Worm (Caenorhabditis elegans) whole organism, L4 larva: Measurements from ENCODE around the gene C45H4.14.
A peak's percentile ranks its signal among the peaks of the same experiment; 100 is the strongest.

Experiments
- F10B5.3 ChIP-seq: sonication (generic microtip); optimal IDR thresholded peaks from 2 replicates; lab custom pipeline; 2016; ENCODE audit warnings: mild to moderate bottlenecking, missing genetic modification characterization, missing compliant biosample characterization
- F26F4.8 ChIP-seq: fragments of 200-800 bp; sonication (Bioruptor generic); conservative IDR thresholded peaks from 2 replicates; pipeline ENCODE4 v1.3.6; 2022; ENCODE audit warnings: missing genetic modification characterization, missing compliant biosample characterization
- F49E8.2 ChIP-seq: sonication (generic microtip); optimal IDR thresholded peaks from 2 replicates; lab custom pipeline; 2016; ENCODE audit warnings: missing compliant biosample characterization, mild to moderate bottlenecking, missing genetic modification characterization, borderline replicate concordance
- R02D3.7 ChIP-seq: fragments of 150-350 bp; sonication (generic microtip); optimal IDR thresholded peaks from 3 replicates; lab custom pipeline; 2014; ENCODE audit warnings: missing biosample characterization, missing genetic modification characterization
- T20F7.1 ChIP-seq: fragments of 200-800 bp; sonication (Bioruptor generic); optimal IDR thresholded peaks from 2 replicates; lab custom pipeline; 2018; ENCODE audit warnings: mild to moderate bottlenecking, missing genetic modification characterization, missing compliant biosample characterization
- ZK546.5 ChIP-seq, 2 experiments: sonication (generic microtip); optimal IDR thresholded peaks; 2 replicates each; lab custom pipeline; 2017; ENCODE audit warnings: missing biosample characterization in 2 of 2, missing genetic modification characterization in 2 of 2
- aly-2 ChIP-seq: sonication (generic microtip); optimal IDR thresholded peaks from 2 replicates; lab custom pipeline; 2018; ENCODE audit warnings: missing biosample characterization, missing genetic modification characterization
- arid-1 ChIP-seq: fragments of 200-800 bp; sonication (Bioruptor generic); conservative IDR thresholded peaks from 2 replicates; pipeline ENCODE4 v1.3.6; 2022; ENCODE audit warnings: missing genetic modification reagents, missing genetic modification characterization, missing compliant biosample characterization
- ceh-20 ChIP-seq: fragments of 200-800 bp; sonication (Bioruptor generic); IDR thresholded peaks from 2 replicates; pipeline ENCODE4 v1.3.6; 2022; ENCODE audit warnings: missing genetic modification reagents, missing genetic modification characterization, missing compliant biosample characterization
- ceh-28 ChIP-seq: fragments of 150-350 bp; optimal IDR thresholded peaks from 2 replicates; lab custom pipeline; 2014; ENCODE audit warnings: missing biosample characterization, missing genetic modification reagents, missing genetic modification characterization
- ceh-44 ChIP-seq: fragments of 200-800 bp; sonication (Bioruptor generic); IDR thresholded peaks from 2 replicates; pipeline ENCODE4 v1.3.6; 2022; ENCODE audit warnings: missing genetic modification reagents, missing genetic modification characterization, missing compliant biosample characterization
- cey-2 ChIP-seq: sonication (generic microtip); optimal IDR thresholded peaks from 3 replicates; lab custom pipeline; 2017; ENCODE audit warnings: missing genetic modification characterization, mild to moderate bottlenecking, missing compliant biosample characterization, antibody characterized with exemption, borderline replicate concordance; ENCODE audit not compliant: insufficient read depth
- daf-16 ChIP-seq, 3 experiments: sonication (generic microtip); optimal IDR thresholded peaks; 2 replicates each; lab custom pipeline; 2016 to 2017; ENCODE audit warnings: missing genetic modification characterization in 3 of 3, missing genetic modification reagents in 3 of 3, mild to moderate bottlenecking in 2 of 3, missing compliant biosample characterization in 2 of 3, missing biosample characterization in 1 of 3, moderate library complexity in 1 of 3
- daf-8 ChIP-seq: fragments of 200-800 bp; sonication (Bioruptor generic); IDR thresholded peaks from 2 replicates; pipeline ENCODE4 v1.3.6; 2022; ENCODE audit warnings: missing genetic modification characterization, missing compliant biosample characterization
- dmd-6 ChIP-seq: fragments of 200-800 bp; sonication (Bioruptor generic); IDR thresholded peaks from 2 replicates; pipeline ENCODE4 v1.3.6; 2022; ENCODE audit warnings: missing genetic modification reagents, missing genetic modification characterization, missing compliant biosample characterization
- dmd-9 ChIP-seq: fragments of 200-800 bp; sonication (Bioruptor generic); IDR thresholded peaks from 2 replicates; pipeline ENCODE4 v1.3.6; 2022; ENCODE audit warnings: missing genetic modification reagents, missing genetic modification characterization, missing compliant biosample characterization
- dve-1 ChIP-seq: sonication (generic microtip); optimal IDR thresholded peaks from 2 replicates; lab custom pipeline; 2017; ENCODE audit warnings: antibody characterized with exemption, mild to moderate bottlenecking, missing genetic modification characterization, missing compliant biosample characterization; ENCODE audit not compliant: insufficient read depth
- egl-27 ChIP-seq: sonication (generic microtip); optimal IDR thresholded peaks from 3 replicates; lab custom pipeline; 2017; ENCODE audit warnings: missing biosample characterization, missing genetic modification reagents, missing genetic modification characterization
- egl-43 ChIP-seq: fragments of 200-800 bp; sonication (Bioruptor generic); IDR thresholded peaks from 2 replicates; pipeline ENCODE4 v1.3.6; 2022; ENCODE audit warnings: missing genetic modification reagents, missing genetic modification characterization, missing compliant biosample characterization
- gei-8 ChIP-seq: fragments of 200-800 bp; sonication (Bioruptor generic); optimal IDR thresholded peaks from 2 replicates; lab custom pipeline; 2018; ENCODE audit warnings: mild to moderate bottlenecking, missing genetic modification characterization, missing compliant biosample characterization
- hlh-11 ChIP-seq: fragments of 200-800 bp; sonication (Bioruptor generic); optimal IDR thresholded peaks from 2 replicates; lab custom pipeline; 2018; ENCODE audit warnings: mild to moderate bottlenecking, missing genetic modification characterization, missing compliant biosample characterization
- hmg-1.1 ChIP-seq: fragments of 200-800 bp; sonication (Bioruptor generic); IDR thresholded peaks from 2 replicates; pipeline ENCODE4 v1.3.6; 2022; ENCODE audit warnings: missing genetic modification reagents, missing genetic modification characterization, missing compliant biosample characterization
- jun-1 ChIP-seq: fragments of 150-350 bp; optimal IDR thresholded peaks from 2 replicates; lab custom pipeline; 2014; ENCODE audit warnings: missing biosample characterization, missing genetic modification reagents, missing genetic modification characterization
- lim-7 ChIP-seq: fragments of 200-800 bp; sonication (Bioruptor generic); IDR thresholded peaks from 2 replicates; pipeline ENCODE4 v1.3.6; 2022; ENCODE audit warnings: missing genetic modification characterization, missing compliant biosample characterization
- lin-38 ChIP-seq: fragments of 200-800 bp; sonication (Bioruptor generic); IDR thresholded peaks from 2 replicates; pipeline ENCODE4 v1.3.6; 2022; ENCODE audit warnings: missing genetic modification reagents, missing genetic modification characterization, missing compliant biosample characterization
- lin-39 ChIP-seq: fragments of 150-350 bp; optimal IDR thresholded peaks from 2 replicates; lab custom pipeline; 2014; ENCODE audit warnings: missing biosample characterization, missing genetic modification reagents, missing genetic modification characterization
- madf-5 ChIP-seq, 2 experiments: fragments of 200-800 bp; sonication (Bioruptor generic); IDR thresholded peaks; 2 replicates each; pipeline ENCODE4 v1.3.6; 2022; ENCODE audit warnings: missing compliant biosample characterization in 2 of 2, missing genetic modification characterization in 2 of 2
- mdl-1 ChIP-seq, 2 experiments: fragments of 150-350 bp in 1 of 2; sonication (generic microtip) in 1 of 2; optimal IDR thresholded peaks; 2 replicates each; lab custom pipeline; 2014 to 2017; ENCODE audit warnings: missing biosample characterization in 2 of 2, missing genetic modification characterization in 2 of 2
- mdt-29 ChIP-seq: fragments of 200-800 bp; sonication (Bioruptor generic); IDR thresholded peaks from 2 replicates; pipeline ENCODE4 v1.3.6; 2022; ENCODE audit warnings: missing genetic modification reagents, missing genetic modification characterization, missing compliant biosample characterization
- nhr-102 ChIP-seq: sonication (generic microtip); optimal IDR thresholded peaks from 2 replicates; lab custom pipeline; 2016; ENCODE audit warnings: mild to moderate bottlenecking, missing genetic modification characterization, moderate library complexity, missing compliant biosample characterization
- nhr-25 ChIP-seq: sonication (generic microtip); optimal IDR thresholded peaks from 2 replicates; lab custom pipeline; 2017; ENCODE audit warnings: missing genetic modification characterization, mild to moderate bottlenecking, missing compliant biosample characterization, antibody characterized with exemption, moderate library complexity, borderline replicate concordance; ENCODE audit not compliant: insufficient read depth
- nhr-41 ChIP-seq: fragments of 200-800 bp; sonication (Bioruptor generic); IDR thresholded peaks from 2 replicates; pipeline ENCODE4 v1.3.6; 2022; ENCODE audit warnings: missing genetic modification reagents, missing genetic modification characterization, missing compliant biosample characterization
- nhr-42 ChIP-seq: fragments of 200-800 bp; sonication (Bioruptor generic); IDR thresholded peaks from 2 replicates; pipeline ENCODE4 v1.3.6; 2022; ENCODE audit warnings: missing genetic modification characterization, missing compliant biosample characterization
- nhr-6 ChIP-seq: fragments of 150-350 bp; optimal IDR thresholded peaks from 2 replicates; lab custom pipeline; 2014; ENCODE audit warnings: missing biosample characterization, missing genetic modification characterization
- nhr-77 ChIP-seq: fragments of 150-350 bp; optimal IDR thresholded peaks from 2 replicates; lab custom pipeline; 2014; ENCODE audit warnings: missing biosample characterization, missing genetic modification characterization
- rbr-2 ChIP-seq: sonication (generic microtip); optimal IDR thresholded peaks from 2 replicates; lab custom pipeline; 2016; ENCODE audit warnings: missing genotype, missing genetic modification characterization, missing compliant biosample characterization
- saeg-2 ChIP-seq: fragments of 200-800 bp; sonication (Bioruptor generic); IDR thresholded peaks from 2 replicates; pipeline ENCODE4 v1.3.6; 2022; ENCODE audit warnings: missing genetic modification reagents, missing genetic modification characterization, missing compliant biosample characterization
- set-16 ChIP-seq: fragments of 200-800 bp; sonication (Bioruptor generic); IDR thresholded peaks from 2 replicates; pipeline ENCODE4 v1.3.6; 2022; ENCODE audit warnings: missing genetic modification reagents, missing genetic modification characterization, missing compliant biosample characterization
- snpc-4 ChIP-seq: fragments of 150-350 bp; optimal IDR thresholded peaks from 2 replicates; lab custom pipeline; 2014; ENCODE audit warnings: missing biosample characterization, missing genetic modification characterization
- tag-97 ChIP-seq: fragments of 200-800 bp; sonication (Bioruptor generic); IDR thresholded peaks from 2 replicates; pipeline ENCODE4 v1.3.6; 2022; ENCODE audit warnings: missing genetic modification characterization, missing compliant biosample characterization
- unc-130 ChIP-seq: sonication (generic microtip); optimal IDR thresholded peaks from 2 replicates; lab custom pipeline; 2016; ENCODE audit warnings: missing genetic modification reagents, missing genetic modification characterization, missing compliant biosample characterization
- unc-39 ChIP-seq: sonication (generic microtip); optimal IDR thresholded peaks from 2 replicates; lab custom pipeline; 2017; ENCODE audit warnings: missing biosample characterization, missing genetic modification characterization
- zfp-2 ChIP-seq: sonication (generic microtip); optimal IDR thresholded peaks from 2 replicates; lab custom pipeline; 2016; ENCODE audit warnings: mild to moderate bottlenecking, missing genetic modification characterization, missing compliant biosample characterization
- zip-11 ChIP-seq: fragments of 200-800 bp; sonication (Bioruptor generic); IDR thresholded peaks from 2 replicates; pipeline ENCODE4 v1.3.6; 2022; ENCODE audit warnings: missing genetic modification characterization, missing compliant biosample characterization
- zip-2 ChIP-seq: fragments of 150-350 bp; optimal IDR thresholded peaks from 2 replicates; lab custom pipeline; 2014; ENCODE audit warnings: missing biosample characterization, missing genetic modification characterization
- ztf-11 ChIP-seq: fragments of 150-350 bp; optimal IDR thresholded peaks from 2 replicates; lab custom pipeline; 2014; ENCODE audit warnings: missing biosample characterization, missing genetic modification characterization
- ztf-7 ChIP-seq: fragments of 150-350 bp; optimal IDR thresholded peaks from 2 replicates; lab custom pipeline; 2014; ENCODE audit warnings: missing biosample characterization, missing genetic modification characterization

C45H4.14 gene

ce11 chrV:2206181-2206580, 47.0 kb upstream of the C45H4.14 start, which contains the start of gene srt-40:
Gene srt-40, minus strand, starts transcription at chrV:2206281.
- no peak for TF ChIP-seq saeg-2
- no peak for TF ChIP-seq hmg-1.1 (GFP tag; lab: Robert Waterston, UW)
- TF ChIP-seq nhr-25 (tag; lab: Kevin White, UChicago), result no peak
- TF ChIP-seq F26F4.8 (GFP tag; lab: Robert Waterston, UW), result no peak
- no peak for TF ChIP-seq madf-5 (GFP tag; IDR thresholded peaks at IDR 0.05; lab: Robert Waterston, UW)
- TF ChIP-seq lin-38, result no peak
- no peak for TF ChIP-seq ceh-28 (tag; lab: Kevin White, UChicago)
- TF ChIP-seq ceh-44 (GFP tag; lab: Robert Waterston, UW), result no peak
- TF ChIP-seq daf-8 (GFP tag; lab: Robert Waterston, UW), result no peak
- TF ChIP-seq T20F7.1 (GFP tag; lab: Kevin White, UChicago), result no peak
- TF ChIP-seq, all 104 proteins: peak for 0

- no peak for TF ChIP-seq lin-39 (tag; lab: Kevin White, UChicago)
- TF ChIP-seq rbr-2, result no peak
- no peak for TF ChIP-seq arid-1 (GFP tag; lab: Robert Waterston, UW)
- no peak for TF ChIP-seq nhr-102 (tag; lab: Kevin White, UChicago)
Measured at ce11 chrV:2204080-2204479, 44.8 kb upstream of the C45H4.14 start, which contains the start of gene cyp-33C12. Gene cyp-33C12, minus strand, starts transcription at chrV:2204400.

- TF ChIP-seq gei-8 (GFP tag; lab: Kevin White, UChicago) (no peak), dmd-6 (GFP tag; lab: Robert Waterston, UW) (peak; percentile 50; the same call in 1 of the 2 replicates), dmd-9 (GFP tag; lab: Robert Waterston, UW) (no peak), nhr-41 (GFP tag; lab: Robert Waterston, UW) (no peak), lim-7 (GFP tag; lab: Robert Waterston, UW) (no peak), cey-2 (tag; lab: Kevin White, UChicago) (no peak), ceh-20 (no peak), ztf-11 (tag; lab: Kevin White, UChicago) (no peak), F10B5.3 (no peak), mdt-29 (GFP tag; lab: Robert Waterston, UW) (no peak), daf-8 (GFP tag; lab: Robert Waterston, UW) (no peak), egl-27 (tag; lab: Kevin White, UChicago) (no peak), set-16 (GFP tag; lab: Robert Waterston, UW) (no peak), jun-1 (tag; lab: Kevin White, UChicago) (no peak), tag-97 (no peak), egl-43 (GFP tag; lab: Robert Waterston, UW) (no peak), F49E8.2 (tag; lab: Kevin White, UChicago) (no peak), aly-2 (tag; lab: Kevin White, UChicago) (no peak), ZK546.5 (tag; optimal IDR thresholded peaks at IDR 0.05; lab: Kevin White, UChicago) (no peak), ztf-7 (tag; lab: Kevin White, UChicago) (no peak), mdl-1 (tag; optimal IDR thresholded peaks at IDR 0.05; lab: Kevin White, UChicago) (peak in 1 of 2 experiments; percentile 15), hmg-1.1 (GFP tag; lab: Robert Waterston, UW) (no peak), zfp-2 (no peak), zip-2 (tag; lab: Kevin White, UChicago) (no peak), snpc-4 (tag; lab: Kevin White, UChicago) (no peak), nhr-77 (tag; lab: Kevin White, UChicago) (no peak), nhr-42 (GFP tag; lab: Robert Waterston, UW) (no peak), hlh-11 (tag; lab: Kevin White, UChicago) (peak; percentile 2), unc-39 (tag; lab: Kevin White, UChicago) (no peak), daf-16 (GFP tag; optimal IDR thresholded peaks at IDR 0.05; lab: Kevin White, UChicago) (no peak), daf-16 (tag; optimal IDR thresholded peaks at IDR 0.05; lab: Kevin White, UChicago) (peak; percentile 67), madf-5 (GFP tag; IDR thresholded peaks at IDR 0.05; lab: Robert Waterston, UW) (no peak), zip-11 (GFP tag; lab: Robert Waterston, UW) (no peak), unc-130 (GFP tag; lab: Kevin White, UChicago) (no peak), nhr-25 (tag; lab: Kevin White, UChicago) (no peak), dve-1 (peak; percentile 52), nhr-6 (tag; lab: Kevin White, UChicago) (no peak), R02D3.7 (tag; lab: Kevin White, UChicago) (no peak)
Measured at ce11 chrV:2201240-2201639, 42.0 kb upstream of the C45H4.14 start, which contains the start of gene cyp-32B1. Gene cyp-32B1, minus strand, starts transcription at chrV:2201415.
